Fruit fly (Drosophila melanogaster): ENCODE results near the gene CG18808.

The CG18808 gene

DNA sequence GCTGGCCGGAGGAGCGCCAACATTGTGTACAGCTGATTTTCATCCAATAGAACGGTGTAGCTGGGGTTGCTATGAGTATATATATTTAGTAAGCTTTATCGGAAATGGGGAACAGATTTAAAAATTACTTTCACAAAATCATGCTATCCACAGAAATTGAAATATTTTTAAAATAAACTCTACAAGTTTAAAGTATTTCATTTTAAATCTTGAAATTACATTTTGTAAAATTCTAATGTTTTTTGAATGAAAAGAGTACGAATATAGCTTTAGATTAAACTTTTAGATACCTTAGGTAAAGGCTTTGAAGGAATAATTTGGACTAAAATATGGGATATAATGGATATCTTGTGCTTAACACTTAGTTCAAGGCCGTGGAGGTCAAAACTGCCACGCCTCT, at the start of gene CG18808:
CG18808 (minus strand) TSS at position 101 of the 400 bp plus-strand sequence.
- TF ChIP-seq psq (optimal IDR thresholded peaks at IDR 0.05), result no peak
- TF ChIP-seq Sin3A (optimal IDR thresholded peaks at IDR 0.05), result no peak
- no peak for TF ChIP-seq h (optimal IDR thresholded peaks at IDR 0.05)
- TF ChIP-seq insv (optimal IDR thresholded peaks at IDR 0.05), result no peak
- TF ChIP-seq ttk (optimal IDR thresholded peaks at IDR 0.05), result no peak

- TF ChIP-seq Myc (optimal IDR thresholded peaks at IDR 0.05), result no peak
- no peak for TF ChIP-seq psq (optimal IDR thresholded peaks at IDR 0.05)
- no peak for TF ChIP-seq insv (optimal IDR thresholded peaks at IDR 0.05)
- TF ChIP-seq ttk (optimal IDR thresholded peaks at IDR 0.05), result no peak
- no peak for TF ChIP-seq Sin3A (optimal IDR thresholded peaks at IDR 0.05)
- TF ChIP-seq h (optimal IDR thresholded peaks at IDR 0.05), result no peak
Observed at dm6 chr3L:4855208-4855607, 48.0 kb upstream of the CG18808 start.

dm6 chr3L:4854153-4854552, 46.9 kb upstream of the CG18808 start:
- TF ChIP-seq insv (optimal IDR thresholded peaks at IDR 0.05), result no peak
- TF ChIP-seq psq (optimal IDR thresholded peaks at IDR 0.05), result no peak
- TF ChIP-seq h (optimal IDR thresholded peaks at IDR 0.05), result no peak
- no peak for TF ChIP-seq ttk (optimal IDR thresholded peaks at IDR 0.05)
- TF ChIP-seq Myc (optimal IDR thresholded peaks at IDR 0.05), result no peak
- no peak for TF ChIP-seq Sin3A (optimal IDR thresholded peaks at IDR 0.05)

dm6 chr3L:4853070-4853469, 45.9 kb upstream of the CG18808 start:
- TF ChIP-seq psq (optimal IDR thresholded peaks at IDR 0.05) (no peak), Sin3A (optimal IDR thresholded peaks at IDR 0.05) (no peak), insv (optimal IDR thresholded peaks at IDR 0.05) (no peak), Myc (optimal IDR thresholded peaks at IDR 0.05) (no peak), ttk (optimal IDR thresholded peaks at IDR 0.05) (no peak), h (optimal IDR thresholded peaks at IDR 0.05) (no peak)

dm6 chr3L:4852411-4853050, 45.3 kb upstream of the CG18808 start, which contains the start of gene CG32237:
TSS of gene CG32237 (minus strand) at chr3L:4852461.
- TF ChIP-seq psq (optimal IDR thresholded peaks at IDR 0.05) (no peak), insv (optimal IDR thresholded peaks at IDR 0.05) (no peak), ttk (optimal IDR thresholded peaks at IDR 0.05) (no peak), h (optimal IDR thresholded peaks at IDR 0.05) (no peak), Sin3A (optimal IDR thresholded peaks at IDR 0.05) (no peak), Myc (optimal IDR thresholded peaks at IDR 0.05) (no peak)

DNA sequence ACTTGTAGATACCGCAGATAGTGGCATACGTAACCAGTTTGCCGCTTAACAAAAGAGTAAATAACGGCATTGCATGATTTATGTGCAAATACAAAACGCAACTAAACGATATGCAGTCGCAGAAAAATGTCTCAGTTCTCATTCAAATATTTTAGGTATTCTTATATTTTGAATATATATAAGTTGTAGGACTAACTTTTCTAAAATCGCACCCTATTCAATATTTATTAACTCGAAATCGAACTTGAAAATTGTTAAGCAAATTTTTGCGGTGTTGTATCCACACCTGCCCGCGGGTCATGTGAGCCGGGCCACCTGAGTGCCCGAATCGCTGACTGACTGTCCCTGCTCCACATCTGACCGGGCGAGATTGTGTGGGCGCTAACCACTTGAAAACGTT, 40.9 kb upstream of the CG18808 start:
- TF ChIP-seq Sin3A (optimal IDR thresholded peaks at IDR 0.05) (no peak), ttk (optimal IDR thresholded peaks at IDR 0.05) (no peak), Myc (optimal IDR thresholded peaks at IDR 0.05) (no peak), psq (optimal IDR thresholded peaks at IDR 0.05) (no peak), insv (optimal IDR thresholded peaks at IDR 0.05) (no peak), h (optimal IDR thresholded peaks at IDR 0.05) (no peak)

DNA sequence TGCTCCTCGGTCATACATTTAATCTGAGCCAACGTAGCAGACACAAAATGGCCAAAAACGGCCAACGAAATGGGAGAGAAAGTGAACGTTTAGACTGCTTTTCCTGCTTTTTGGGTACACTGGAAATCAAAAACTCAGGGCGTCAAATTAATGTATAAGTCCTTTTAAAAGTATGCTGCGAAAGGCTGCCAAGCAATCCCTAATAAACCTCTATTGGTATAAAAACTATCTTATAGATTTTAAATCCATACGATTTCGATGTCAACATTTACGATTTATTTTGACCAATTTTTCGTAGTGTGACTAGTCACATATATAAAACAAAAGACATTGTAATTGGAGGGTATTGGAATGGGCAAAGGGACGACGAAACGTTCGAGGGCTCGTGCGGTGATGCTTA, 37.6 kb upstream of the CG18808 start:
- no peak for TF ChIP-seq Sin3A (optimal IDR thresholded peaks at IDR 0.05)
- no peak for TF ChIP-seq h (optimal IDR thresholded peaks at IDR 0.05)
- no peak for TF ChIP-seq insv (optimal IDR thresholded peaks at IDR 0.05)
- no peak for TF ChIP-seq psq (optimal IDR thresholded peaks at IDR 0.05)
- TF ChIP-seq Myc (optimal IDR thresholded peaks at IDR 0.05), result no peak
- TF ChIP-seq ttk (optimal IDR thresholded peaks at IDR 0.05), result no peak

DNA sequence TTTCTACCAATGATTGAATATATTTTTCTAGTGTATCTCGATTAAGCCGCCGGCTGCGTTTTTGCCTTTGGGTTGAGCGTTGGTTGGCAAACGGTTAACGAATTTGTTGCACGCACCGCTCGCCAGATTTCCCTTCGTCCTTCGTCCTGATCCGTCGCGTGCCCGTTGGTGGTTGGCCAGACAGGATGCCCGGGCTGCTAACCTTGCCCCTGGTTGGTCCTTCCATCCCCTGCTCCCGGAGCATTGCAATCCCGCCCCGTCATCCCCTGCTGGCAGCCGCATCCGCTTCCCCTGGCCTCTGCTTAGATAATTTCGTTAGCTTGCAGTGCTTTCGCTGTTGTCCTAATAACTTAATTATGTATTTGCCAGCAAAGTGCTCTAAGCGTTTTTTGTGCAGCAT, 36.2 kb upstream of the CG18808 start:
- TF ChIP-seq Myc (optimal IDR thresholded peaks at IDR 0.05), result no peak
- no peak for TF ChIP-seq insv (optimal IDR thresholded peaks at IDR 0.05)
- TF ChIP-seq ttk (optimal IDR thresholded peaks at IDR 0.05), result no peak
- no peak for TF ChIP-seq Sin3A (optimal IDR thresholded peaks at IDR 0.05)
- TF ChIP-seq h (optimal IDR thresholded peaks at IDR 0.05), result no peak
- no peak for TF ChIP-seq psq (optimal IDR thresholded peaks at IDR 0.05)

- no peak for TF ChIP-seq psq (optimal IDR thresholded peaks at IDR 0.05)
- no peak for TF ChIP-seq Myc (optimal IDR thresholded peaks at IDR 0.05)
- no peak for TF ChIP-seq insv (optimal IDR thresholded peaks at IDR 0.05)
- no peak for TF ChIP-seq h (optimal IDR thresholded peaks at IDR 0.05)
- TF ChIP-seq Sin3A (optimal IDR thresholded peaks at IDR 0.05), result no peak
- TF ChIP-seq ttk (optimal IDR thresholded peaks at IDR 0.05), result no peak
Observed at dm6 chr3L:4842710-4843109, 35.5 kb upstream of the CG18808 start.

DNA sequence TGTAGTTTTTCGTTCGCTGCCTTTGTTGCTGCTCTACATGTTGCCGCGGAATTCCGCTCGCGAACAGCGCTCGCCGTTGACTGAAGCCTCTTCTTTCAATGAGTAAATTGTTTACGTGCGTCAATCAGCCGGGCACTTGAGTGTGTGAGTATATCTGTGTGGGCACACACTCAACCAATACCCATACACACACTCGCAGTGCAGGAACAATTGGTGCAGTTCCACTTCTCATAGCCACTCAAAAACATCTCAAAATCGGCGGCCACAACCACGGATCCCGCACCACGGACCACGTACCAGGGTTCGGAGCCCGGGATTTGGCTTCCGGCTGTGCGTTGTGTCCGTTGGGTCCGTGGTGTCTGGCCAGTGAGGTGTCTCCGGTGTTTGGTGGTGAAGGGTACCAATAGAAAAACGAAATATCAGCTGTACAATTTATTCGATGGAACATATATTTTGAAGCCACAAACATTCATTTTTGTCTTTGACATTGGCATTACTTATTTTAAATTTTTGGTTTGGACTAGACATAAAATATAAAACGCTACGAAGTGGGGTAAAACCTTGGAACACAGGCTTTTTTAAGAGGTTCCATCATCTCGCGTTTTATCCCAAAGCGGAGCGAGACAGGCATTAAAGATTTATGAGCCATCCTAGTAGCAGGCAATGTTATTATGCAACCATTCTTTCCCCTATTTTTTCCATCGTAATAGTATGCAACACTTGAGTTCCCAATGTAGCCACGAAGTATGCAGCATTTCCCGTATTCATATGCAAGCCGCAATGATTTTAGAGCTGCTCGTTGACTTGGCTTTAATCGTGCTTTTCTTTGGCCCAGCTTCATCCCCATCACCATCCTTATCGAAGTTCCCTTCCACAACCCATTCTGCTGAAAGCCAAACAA, 33.1 kb upstream of the CG18808 start, which contains the start of gene CG13707:
CG13707 (minus strand) TSS at position 70 of the 901 bp plus-strand sequence.
- TF ChIP-seq Sin3A (optimal IDR thresholded peaks at IDR 0.05), result no peak
- TF ChIP-seq psq (optimal IDR thresholded peaks at IDR 0.05), result no peak
- no peak for TF ChIP-seq ttk (optimal IDR thresholded peaks at IDR 0.05)
- TF ChIP-seq Myc (optimal IDR thresholded peaks at IDR 0.05), result no peak
- TF ChIP-seq h (optimal IDR thresholded peaks at IDR 0.05), result no peak
- no peak for TF ChIP-seq insv (optimal IDR thresholded peaks at IDR 0.05)

- TF ChIP-seq Sin3A (optimal IDR thresholded peaks at IDR 0.05), result no peak
- TF ChIP-seq psq (optimal IDR thresholded peaks at IDR 0.05), result no peak
- TF ChIP-seq Myc (optimal IDR thresholded peaks at IDR 0.05), result no peak
- no peak for TF ChIP-seq h (optimal IDR thresholded peaks at IDR 0.05)
- no peak for TF ChIP-seq ttk (optimal IDR thresholded peaks at IDR 0.05)
- no peak for TF ChIP-seq insv (optimal IDR thresholded peaks at IDR 0.05)
Observed at dm6 chr3L:4836353-4836752, 29.1 kb upstream of the CG18808 start.

- TF ChIP-seq h (optimal IDR thresholded peaks at IDR 0.05) (no peak), ttk (optimal IDR thresholded peaks at IDR 0.05) (no peak), insv (optimal IDR thresholded peaks at IDR 0.05) (no peak), psq (optimal IDR thresholded peaks at IDR 0.05) (no peak), Myc (optimal IDR thresholded peaks at IDR 0.05) (no peak), Sin3A (optimal IDR thresholded peaks at IDR 0.05) (no peak)
Observed at dm6 chr3L:4835005-4835404, 27.8 kb upstream of the CG18808 start.
